Worm (Caenorhabditis elegans) whole organism, L4/young adult: ENCODE measurements around the gene T23C6.4.

Experiments
- W03F9.2 ChIP-seq: fragments of 150-350 bp; optimal IDR thresholded peaks from 2 replicates; lab custom pipeline; 2014; ENCODE audit warnings: missing biosample characterization, missing genetic modification characterization
- dao-5 ChIP-seq: sonication (generic microtip); optimal IDR thresholded peaks from 2 replicates; lab custom pipeline; 2016; ENCODE audit warnings: missing genotype, missing genetic modification characterization, moderate library complexity, missing compliant biosample characterization
- him-1 ChIP-seq: sonication (generic microtip); optimal IDR thresholded peaks from 2 replicates; lab custom pipeline; 2016; ENCODE audit warnings: missing genotype, missing genetic modification reagents, missing genetic modification characterization, missing compliant biosample characterization

ce11 chrX:17181220-17181619 lies 31.5 kb upstream of the T23C6.4 start:
- TF ChIP-seq dao-5 (tag; lab: Kevin White, UChicago) (no peak), him-1 (tag; lab: Kevin White, UChicago) (no peak), W03F9.2 (tag; lab: Kevin White, UChicago) (peak; percentile 62)
